Fruit fly (Drosophila melanogaster) whole organism, embryonic: ENCODE data around the gene Snm1.

Experiments used
- CG11695 ChIP-seq: fragments of 200-800 bp; sonication (Bioruptor generic); IDR thresholded peaks from 3 replicates; pipeline ENCODE4 v1.3.6; 2022; ENCODE audit warnings: missing biosample characterization, missing genetic modification characterization
- CG12071 ChIP-seq: fragments of 200-800 bp; sonication (Bioruptor generic); optimal IDR thresholded peaks from 3 replicates; lab custom pipeline; 2018; ENCODE audit warnings: missing biosample characterization, mild to moderate bottlenecking, missing genetic modification characterization
- CG12942 ChIP-seq: fragments of 200-800 bp; sonication (Bioruptor generic); optimal IDR thresholded peaks from 3 replicates; lab custom pipeline; 2016; ENCODE audit warnings: missing biosample characterization, missing genetic modification characterization
- CG13424 ChIP-seq: fragments of 200-800 bp; sonication (Bioruptor generic); optimal IDR thresholded peaks from 2 replicates; lab custom pipeline; 2019; ENCODE audit warnings: missing biosample characterization, mild to moderate bottlenecking, missing genetic modification characterization, moderate library complexity
- CG13624 ChIP-seq: fragments of 200-800 bp; sonication (Bioruptor generic); optimal IDR thresholded peaks from 2 replicates; lab custom pipeline; 2016; ENCODE audit warnings: missing biosample characterization, missing genetic modification characterization
- CG14014 ChIP-seq: fragments of 200-800 bp; sonication (Bioruptor generic); IDR thresholded peaks from 2 replicates; pipeline ENCODE4 v1.3.6; 2022; ENCODE audit warnings: missing biosample characterization, missing genetic modification characterization
- CG15011 ChIP-seq: fragments of 200-800 bp; sonication (Bioruptor generic); optimal IDR thresholded peaks from 3 replicates; lab custom pipeline; 2018; ENCODE audit warnings: missing biosample characterization, mild to moderate bottlenecking, missing genetic modification characterization
- CG15073 ChIP-seq: fragments of 200-800 bp; sonication (Bioruptor generic); optimal IDR thresholded peaks from 2 replicates; lab custom pipeline; 2016; ENCODE audit warnings: missing biosample characterization, missing genetic modification characterization
- CG16863 ChIP-seq: fragments of 200-800 bp; sonication (Bioruptor generic); optimal IDR thresholded peaks from 3 replicates; lab custom pipeline; 2016; ENCODE audit warnings: missing biosample characterization, missing genetic modification characterization
- CG17802 ChIP-seq: fragments of 200-800 bp; sonication (Bioruptor generic); optimal IDR thresholded peaks from 2 replicates; lab custom pipeline; 2018; ENCODE audit warnings: missing biosample characterization, mild to moderate bottlenecking, missing genetic modification characterization, moderate library complexity
- CG17829 ChIP-seq: fragments of 200-800 bp; optimal IDR thresholded peaks from 2 replicates; lab custom pipeline; 2019; ENCODE audit warnings: missing biosample characterization, mild to moderate bottlenecking, missing genetic modification characterization, moderate library complexity
- CG2712 ChIP-seq: fragments of 200-800 bp; optimal IDR thresholded peaks from 3 replicates; lab custom pipeline; 2019; ENCODE audit warnings: missing biosample characterization, mild to moderate bottlenecking, missing genetic modification characterization, moderate library complexity
- CG3065 ChIP-seq: fragments of 200-800 bp; sonication (Bioruptor generic); optimal IDR thresholded peaks from 2 replicates; lab custom pipeline; 2016; ENCODE audit warnings: missing biosample characterization, missing genetic modification characterization
- CG3407 ChIP-seq: fragments of 200-800 bp; sonication (Bioruptor generic); optimal IDR thresholded peaks from 2 replicates; lab custom pipeline; 2018; ENCODE audit warnings: missing biosample characterization, mild to moderate bottlenecking, missing genetic modification characterization
- CG4854 ChIP-seq: fragments of 200-800 bp; sonication (Bioruptor generic); optimal IDR thresholded peaks from 2 replicates; lab custom pipeline; 2016; ENCODE audit warnings: missing biosample characterization, missing genetic modification characterization, inconsistent platforms
- CG5245 ChIP-seq: fragments of 200-800 bp; sonication (Bioruptor generic); optimal IDR thresholded peaks from 3 replicates; lab custom pipeline; 2016; ENCODE audit warnings: missing biosample characterization, missing genetic modification characterization
- CG6683 ChIP-seq: fragments of 200-800 bp; sonication (Bioruptor generic); optimal IDR thresholded peaks from 2 replicates; lab custom pipeline; 2017; ENCODE audit warnings: missing biosample characterization, mild to moderate bottlenecking, missing genetic modification characterization, missing genetic modification reagents
- CG8281 ChIP-seq: fragments of 200-800 bp; sonication (Bioruptor generic); optimal IDR thresholded peaks from 2 replicates; lab custom pipeline; 2018; ENCODE audit warnings: missing biosample characterization, mild to moderate bottlenecking, missing genetic modification characterization, moderate library complexity
- CG9609 ChIP-seq: fragments of 200-800 bp; sonication (Bioruptor generic); optimal IDR thresholded peaks from 3 replicates; lab custom pipeline; 2016; ENCODE audit warnings: missing biosample characterization, missing genetic modification characterization
- CG9797 ChIP-seq: fragments of 200-800 bp; sonication (Bioruptor generic); optimal IDR thresholded peaks from 3 replicates; lab custom pipeline; 2018; ENCODE audit warnings: missing biosample characterization, mild to moderate bottlenecking, missing genetic modification characterization
- Camta ChIP-seq: fragments of 200-800 bp; sonication (Bioruptor generic); optimal IDR thresholded peaks from 2 replicates; lab custom pipeline; 2016; ENCODE audit warnings: missing biosample characterization, missing genetic modification characterization
- Dll ChIP-seq: fragments of 200-800 bp; sonication (Bioruptor generic); IDR thresholded peaks from 4 replicates; pipeline ENCODE4 v1.3.6; 2022; ENCODE audit warnings: missing biosample characterization, missing genetic modification characterization; ENCODE audit not compliant: partially characterized antibody
- HLH54F ChIP-seq: fragments of 200-800 bp; sonication (Bioruptor generic); optimal IDR thresholded peaks from 3 replicates; lab custom pipeline; 2016; ENCODE audit warnings: missing biosample characterization, missing genetic modification characterization
- Hr51 ChIP-seq, 2 experiments: fragments of 200-800 bp; sonication (Bioruptor generic); optimal IDR thresholded peaks; 2 replicates in 1 of 2; 3 replicates in 1 of 2; lab custom pipeline; 2016 to 2018; ENCODE audit warnings: missing biosample characterization in 2 of 2, missing genetic modification characterization in 2 of 2, mild to moderate bottlenecking in 1 of 2, moderate library complexity in 1 of 2
- Hsf ChIP-seq: fragments of 200-800 bp; sonication (Bioruptor generic); optimal IDR thresholded peaks from 3 replicates; lab custom pipeline; 2016; ENCODE audit warnings: missing biosample characterization, missing genetic modification characterization
- MTF-1 ChIP-seq: fragments of 200-800 bp; sonication (Bioruptor generic); optimal IDR thresholded peaks from 2 replicates; lab custom pipeline; 2018; ENCODE audit warnings: missing biosample characterization, mild to moderate bottlenecking, missing genetic modification characterization, borderline replicate concordance
- Poxn ChIP-seq: fragments of 200-800 bp; sonication (Bioruptor generic); IDR thresholded peaks from 2 replicates; pipeline ENCODE4 v1.3.6; 2022; ENCODE audit warnings: missing biosample characterization, missing genetic modification characterization
- Ptx1 ChIP-seq: fragments of 200-800 bp; sonication (Bioruptor generic); IDR thresholded peaks from 2 replicates; pipeline ENCODE4 v1.3.6; 2022; ENCODE audit warnings: missing biosample characterization, missing genetic modification characterization
- Rx ChIP-seq: fragments of 200-800 bp; sonication (Bioruptor generic); IDR thresholded peaks from 2 replicates; pipeline ENCODE4 v1.3.6; 2022; ENCODE audit warnings: missing biosample characterization, missing genetic modification characterization
- Spps ChIP-seq: fragments of 200-800 bp; sonication (Bioruptor generic); optimal IDR thresholded peaks from 2 replicates; lab custom pipeline; 2018; ENCODE audit warnings: missing biosample characterization, mild to moderate bottlenecking, missing genetic modification characterization
- ara ChIP-seq: fragments of 200-800 bp; sonication (Bioruptor generic); IDR thresholded peaks from 2 replicates; pipeline ENCODE4 v1.3.6; 2022; ENCODE audit warnings: missing biosample characterization, missing genetic modification characterization
- ash1 ChIP-seq: fragments of 200-800 bp; sonication (Bioruptor generic); optimal IDR thresholded peaks from 2 replicates; lab custom pipeline; 2018; ENCODE audit warnings: missing biosample characterization, mild to moderate bottlenecking, missing genetic modification characterization
- dmrt11E ChIP-seq: fragments of 200-800 bp; sonication (Bioruptor generic); optimal IDR thresholded peaks from 3 replicates; lab custom pipeline; 2018; ENCODE audit warnings: missing biosample characterization, mild to moderate bottlenecking, missing genetic modification characterization, moderate library complexity
- dmrt99B ChIP-seq: fragments of 200-800 bp; sonication (Bioruptor generic); optimal IDR thresholded peaks from 2 replicates; lab custom pipeline; 2018; ENCODE audit warnings: missing biosample characterization, mild to moderate bottlenecking, missing genetic modification characterization, moderate library complexity
- fd64A ChIP-seq: fragments of 200-800 bp; sonication (Bioruptor generic); optimal IDR thresholded peaks from 3 replicates; lab custom pipeline; 2018; ENCODE audit warnings: missing biosample characterization, mild to moderate bottlenecking, missing genetic modification characterization
- ftz-f1 ChIP-seq: fragments of 200-800 bp; sonication (Bioruptor generic); optimal IDR thresholded peaks from 2 replicates; lab custom pipeline; 2016; ENCODE audit warnings: missing biosample characterization, missing genetic modification characterization
- hth ChIP-seq: fragments of >200 bp; optimal IDR thresholded peaks from 2 replicates; lab custom pipeline; 2017; ENCODE audit warnings: inconsistent platforms
- ken ChIP-seq: fragments of 200-800 bp; sonication (Bioruptor generic); IDR thresholded peaks from 3 replicates; pipeline ENCODE4 v1.3.6; 2022; ENCODE audit warnings: missing biosample characterization, missing genetic modification characterization
- lmd ChIP-seq: fragments of 200-800 bp; sonication (Bioruptor generic); IDR thresholded peaks from 2 replicates; pipeline ENCODE4 v1.3.6; 2022; ENCODE audit warnings: missing biosample characterization, missing genetic modification characterization
- pfk ChIP-seq: fragments of 200-800 bp; sonication (Bioruptor generic); optimal IDR thresholded peaks from 2 replicates; lab custom pipeline; 2018; ENCODE audit warnings: missing biosample characterization, mild to moderate bottlenecking, missing genetic modification characterization, moderate library complexity
- phol ChIP-seq: fragments of 200-800 bp; sonication (Bioruptor generic); optimal IDR thresholded peaks from 3 replicates; lab custom pipeline; 2018; ENCODE audit warnings: missing biosample characterization, mild to moderate bottlenecking, missing genetic modification characterization, moderate library complexity
- pum ChIP-seq: fragments of 200-800 bp; sonication (Bioruptor generic); optimal IDR thresholded peaks from 2 replicates; lab custom pipeline; 2016; ENCODE audit warnings: missing biosample characterization, missing genetic modification characterization
- pzg ChIP-seq: fragments of 200-800 bp; sonication (Bioruptor generic); optimal IDR thresholded peaks from 3 replicates; lab custom pipeline; 2018; ENCODE audit warnings: missing biosample characterization, mild to moderate bottlenecking, missing genetic modification characterization, moderate library complexity
- ro ChIP-seq: fragments of 200-800 bp; sonication (Bioruptor generic); IDR thresholded peaks from 2 replicates; pipeline ENCODE4 v1.3.6; 2022; ENCODE audit warnings: missing biosample characterization, missing genetic modification characterization
- sisA ChIP-seq: fragments of 200-800 bp; sonication (Bioruptor generic); IDR thresholded peaks from 2 replicates; pipeline ENCODE4 v1.3.6; 2022; ENCODE audit warnings: missing biosample characterization, missing genetic modification characterization
- sob ChIP-seq: fragments of 200-800 bp; sonication (Bioruptor generic); IDR thresholded peaks from 2 replicates; pipeline ENCODE4 v1.3.6; 2022; ENCODE audit warnings: missing biosample characterization, missing genetic modification characterization
- ssp ChIP-seq: fragments of 200-800 bp; sonication (Bioruptor generic); IDR thresholded peaks from 2 replicates; pipeline ENCODE4 v1.3.6; 2022; ENCODE audit warnings: missing biosample characterization, missing genetic modification characterization
- tio ChIP-seq: fragments of 200-800 bp; sonication (Bioruptor generic); optimal IDR thresholded peaks from 2 replicates; lab custom pipeline; 2017; ENCODE audit warnings: missing biosample characterization, missing genetic modification characterization, inconsistent platforms
- trh ChIP-seq: fragments of 200-800 bp; sonication (Bioruptor generic); optimal IDR thresholded peaks from 2 replicates; lab custom pipeline; 2016; ENCODE audit warnings: missing biosample characterization, missing genetic modification characterization
- tx ChIP-seq: fragments of 200-800 bp; sonication (Bioruptor generic); optimal IDR thresholded peaks from 2 replicates; lab custom pipeline; 2016; ENCODE audit warnings: missing biosample characterization, missing genetic modification characterization
- z ChIP-seq: fragments of 200-800 bp; sonication (Bioruptor generic); IDR thresholded peaks from 3 replicates; pipeline ENCODE4 v1.3.6; 2022; ENCODE audit warnings: missing biosample characterization, missing genetic modification characterization

Snm1 gene

dm6 chr3R:5518627-5519026, 36.3 kb upstream of the Snm1 start (continued):
- TF ChIP-seq Dll (GFP tag; lab: Robert Waterston, UW) = 0 out of 4 replicates have a peak, but pooled peaks have one; percentile 28
- TF ChIP-seq CG9609 = peak; percentile 45
- peak; percentile 48 for TF ChIP-seq CG17802 (tag; lab: Kevin White, UChicago)
- 0 out of 2 replicates have a peak, but pooled peaks have one; percentile 37 for TF ChIP-seq CG14014 (GFP tag; lab: Robert Waterston, UW)
- no peak for TF ChIP-seq pfk (GFP tag; lab: Kevin White, UChicago)
- no peak for TF ChIP-seq z
- TF ChIP-seq ash1 (GFP tag; lab: Kevin White, UChicago) = no peak
- peak; percentile 58 for TF ChIP-seq CG2712
- peak; percentile 34 for TF ChIP-seq CG13624 (GFP tag; lab: Kevin White, UChicago)
- TF ChIP-seq ara (GFP tag; lab: Robert Waterston, UW) = 0 out of 2 replicates have a peak, but pooled peaks have one; percentile 8
- TF ChIP-seq CG11695 (GFP tag; lab: Robert Waterston, UW) = peak; percentile 53; the same call in 1 of the 3 replicates
- peak; percentile 21 for TF ChIP-seq tx (GFP tag; lab: Kevin White, UChicago)
- TF ChIP-seq sisA = peak; percentile 56
- TF ChIP-seq lmd (GFP tag; lab: Robert Waterston, UW) = peak; percentile 52
- peak; percentile 47 for TF ChIP-seq CG12071 (GFP tag; lab: Kevin White, UChicago)
- TF ChIP-seq Hsf (GFP tag; lab: Kevin White, UChicago) = peak; percentile 50
- TF ChIP-seq pum (GFP tag; lab: Kevin White, UChicago) = peak; percentile 54
- TF ChIP-seq CG12942 (GFP tag; lab: Kevin White, UChicago) = peak; percentile 39
- TF ChIP-seq CG15011 = no peak
- peak; percentile 35 for TF ChIP-seq CG3407 (GFP tag; lab: Kevin White, UChicago)
- peak; percentile 64 for TF ChIP-seq phol (tag; lab: Kevin White, UChicago)
- peak; percentile 35 for TF ChIP-seq MTF-1 (GFP tag; lab: Kevin White, UChicago)
- TF ChIP-seq Ptx1 (GFP tag; lab: Robert Waterston, UW) = peak; percentile 53
- TF ChIP-seq CG17829 (tag; lab: Kevin White, UChicago) = peak; percentile 46
- TF ChIP-seq CG16863 = peak; percentile 65
- peak; percentile 65 for TF ChIP-seq dmrt99B (tag; lab: Kevin White, UChicago)
- TF ChIP-seq Poxn = no peak
- no peak for TF ChIP-seq trh
- TF ChIP-seq Hr51 (GFP tag; optimal IDR thresholded peaks at IDR 0.05; lab: Kevin White, UChicago) = peak in 1 of 2 experiments; percentile 70
- no peak for TF ChIP-seq CG9797 (GFP tag; lab: Kevin White, UChicago)
- no peak for TF ChIP-seq CG5245 (GFP tag; lab: Kevin White, UChicago)
- no peak for TF ChIP-seq pzg
- TF ChIP-seq Camta (GFP tag; lab: Kevin White, UChicago) = peak; percentile 1
- no peak for TF ChIP-seq CG15073 (GFP tag; lab: Kevin White, UChicago)
- no peak for TF ChIP-seq ftz-f1 (GFP tag; lab: Kevin White, UChicago)
- no peak for TF ChIP-seq ssp (GFP tag; lab: Robert Waterston, UW)
- TF ChIP-seq hth (lab: Kevin White, UChicago) = no peak
- TF ChIP-seq CG8281 = no peak
- no peak for TF ChIP-seq HLH54F
- TF ChIP-seq fd64A (GFP tag; lab: Kevin White, UChicago) = peak; percentile 25
- TF ChIP-seq ken (GFP tag; lab: Robert Waterston, UW) = peak; percentile 60; the same call in 1 of the 3 replicates
- no peak; the same call in 1 of the 2 replicates for TF ChIP-seq Rx (GFP tag; lab: Robert Waterston, UW)
- no peak for TF ChIP-seq ro (GFP tag; lab: Robert Waterston, UW)
- peak; percentile 39 for TF ChIP-seq dmrt11E (tag; lab: Kevin White, UChicago)
- TF ChIP-seq sob (GFP tag; lab: Robert Waterston, UW) = no peak
- peak; percentile 41 for TF ChIP-seq tio (GFP tag; lab: Kevin White, UChicago)
- TF ChIP-seq Spps (tag; lab: Kevin White, UChicago) = peak; percentile 17
- peak; percentile 29 for TF ChIP-seq CG3065
- no peak for TF ChIP-seq CG6683 (GFP tag; lab: Kevin White, UChicago)
- TF ChIP-seq CG13424 = peak; percentile 54
- no peak for TF ChIP-seq CG4854 (GFP tag; lab: Kevin White, UChicago)
